Fruit fly (Drosophila melanogaster) whole organism, pupa: ENCODE results near the gene Nna1.

Source experiments
- CG10348 ChIP-seq: fragments of 200-800 bp; sonication (Bioruptor generic); IDR thresholded peaks from 2 replicates; pipeline ENCODE4 v1.3.6; 2022; ENCODE audit warnings: missing biosample characterization, missing genetic modification characterization
- CG12605 ChIP-seq: fragments of 200-800 bp; sonication (Bioruptor generic); IDR thresholded peaks from 2 replicates; pipeline ENCODE4 v1.3.6; 2022; ENCODE audit warnings: missing biosample characterization, missing genetic modification characterization
- CG13204 ChIP-seq: fragments of 200-800 bp; sonication (Bioruptor generic); optimal IDR thresholded peaks from 2 replicates; lab custom pipeline; 2018; ENCODE audit warnings: missing biosample characterization, mild to moderate bottlenecking, missing genetic modification characterization, moderate library complexity
- CG14655 ChIP-seq: fragments of 200-800 bp; sonication (Bioruptor generic); optimal IDR thresholded peaks from 3 replicates; lab custom pipeline; 2017; ENCODE audit warnings: mild to moderate bottlenecking, missing biosample characterization, missing genetic modification reagents, missing genetic modification characterization
- CG15710 ChIP-seq: fragments of 200-800 bp; sonication (Bioruptor generic); optimal IDR thresholded peaks from 2 replicates; lab custom pipeline; 2018; ENCODE audit warnings: missing biosample characterization, mild to moderate bottlenecking, missing genetic modification characterization, moderate library complexity
- CG17806 ChIP-seq: fragments of 200-800 bp; sonication (Bioruptor generic); optimal IDR thresholded peaks from 2 replicates; lab custom pipeline; 2018; ENCODE audit warnings: missing biosample characterization, mild to moderate bottlenecking, missing genetic modification characterization, moderate library complexity
- CG32121 ChIP-seq: fragments of 200-800 bp; sonication (Bioruptor generic); IDR thresholded peaks from 2 replicates; pipeline ENCODE4 v1.3.6; 2022; ENCODE audit warnings: missing biosample characterization, missing genetic modification characterization
- CG34367 ChIP-seq: fragments of 200-800 bp; sonication (Bioruptor generic); optimal IDR thresholded peaks from 2 replicates; lab custom pipeline; 2018; ENCODE audit warnings: missing biosample characterization, mild to moderate bottlenecking, missing genetic modification characterization
- CG4496 ChIP-seq: fragments of 200-800 bp; sonication (Bioruptor generic); IDR thresholded peaks from 3 replicates; pipeline ENCODE4 v1.3.6; 2022; ENCODE audit warnings: missing biosample characterization, missing genetic modification characterization
- CG8159 ChIP-seq: fragments of 200-800 bp; sonication (Bioruptor generic); optimal IDR thresholded peaks from 3 replicates; lab custom pipeline; 2018; ENCODE audit warnings: missing biosample characterization, mild to moderate bottlenecking, missing genetic modification characterization, moderate library complexity
- CG8301 ChIP-seq: fragments of 200-800 bp; sonication (Bioruptor generic); optimal IDR thresholded peaks from 2 replicates; lab custom pipeline; 2018; ENCODE audit warnings: missing biosample characterization, mild to moderate bottlenecking, missing genetic modification characterization
- CG9948 ChIP-seq: fragments of 200-800 bp; sonication (Bioruptor generic); optimal IDR thresholded peaks from 2 replicates; lab custom pipeline; 2018; ENCODE audit warnings: missing biosample characterization, mild to moderate bottlenecking, missing genetic modification characterization, moderate library complexity
- D1 ChIP-seq: fragments of 200-800 bp; sonication (Bioruptor generic); optimal IDR thresholded peaks from 2 replicates; lab custom pipeline; 2018; ENCODE audit warnings: missing biosample characterization, mild to moderate bottlenecking, missing genetic modification characterization, moderate library complexity
- EcR ChIP-seq: fragments of 200-800 bp; sonication (Bioruptor generic); optimal IDR thresholded peaks from 3 replicates; lab custom pipeline; 2019; ENCODE audit warnings: missing biosample characterization, missing genetic modification characterization, mild to moderate bottlenecking, moderate library complexity, missing genetic modification reagents
- Ets98B ChIP-seq: fragments of 200-800 bp; sonication (Bioruptor generic); IDR thresholded peaks from 2 replicates; pipeline ENCODE4 v1.3.6; 2022; ENCODE audit warnings: missing biosample characterization, missing genetic modification characterization
- Pif1A ChIP-seq: fragments of 200-800 bp; sonication (Bioruptor generic); optimal IDR thresholded peaks from 3 replicates; lab custom pipeline; 2016; ENCODE audit warnings: missing biosample characterization, missing genetic modification characterization
- Pif1B ChIP-seq: fragments of 200-800 bp; sonication (Bioruptor generic); optimal IDR thresholded peaks from 3 replicates; lab custom pipeline; 2016; ENCODE audit warnings: missing biosample characterization, missing genetic modification characterization
- Snoo ChIP-seq: fragments of 200-800 bp; sonication (Bioruptor generic); optimal IDR thresholded peaks from 3 replicates; lab custom pipeline; 2017; ENCODE audit warnings: missing biosample characterization, mild to moderate bottlenecking, missing genetic modification characterization, inconsistent platforms
- fd96Ca ChIP-seq: fragments of 200-800 bp; sonication (Bioruptor generic); IDR thresholded peaks from 3 replicates; pipeline ENCODE4 v1.3.6; 2022; ENCODE audit warnings: missing biosample characterization, missing genetic modification characterization
- gl ChIP-seq: fragments of 200-800 bp; sonication (Bioruptor generic); optimal IDR thresholded peaks from 2 replicates; lab custom pipeline; 2018; ENCODE audit warnings: missing biosample characterization, mild to moderate bottlenecking, missing genetic modification characterization
- rn ChIP-seq: fragments of 200-800 bp; sonication (Bioruptor generic); IDR thresholded peaks from 2 replicates; pipeline ENCODE4 v1.3.6; 2022; ENCODE audit warnings: missing biosample characterization, missing genetic modification characterization

The Nna1 gene

DNA sequence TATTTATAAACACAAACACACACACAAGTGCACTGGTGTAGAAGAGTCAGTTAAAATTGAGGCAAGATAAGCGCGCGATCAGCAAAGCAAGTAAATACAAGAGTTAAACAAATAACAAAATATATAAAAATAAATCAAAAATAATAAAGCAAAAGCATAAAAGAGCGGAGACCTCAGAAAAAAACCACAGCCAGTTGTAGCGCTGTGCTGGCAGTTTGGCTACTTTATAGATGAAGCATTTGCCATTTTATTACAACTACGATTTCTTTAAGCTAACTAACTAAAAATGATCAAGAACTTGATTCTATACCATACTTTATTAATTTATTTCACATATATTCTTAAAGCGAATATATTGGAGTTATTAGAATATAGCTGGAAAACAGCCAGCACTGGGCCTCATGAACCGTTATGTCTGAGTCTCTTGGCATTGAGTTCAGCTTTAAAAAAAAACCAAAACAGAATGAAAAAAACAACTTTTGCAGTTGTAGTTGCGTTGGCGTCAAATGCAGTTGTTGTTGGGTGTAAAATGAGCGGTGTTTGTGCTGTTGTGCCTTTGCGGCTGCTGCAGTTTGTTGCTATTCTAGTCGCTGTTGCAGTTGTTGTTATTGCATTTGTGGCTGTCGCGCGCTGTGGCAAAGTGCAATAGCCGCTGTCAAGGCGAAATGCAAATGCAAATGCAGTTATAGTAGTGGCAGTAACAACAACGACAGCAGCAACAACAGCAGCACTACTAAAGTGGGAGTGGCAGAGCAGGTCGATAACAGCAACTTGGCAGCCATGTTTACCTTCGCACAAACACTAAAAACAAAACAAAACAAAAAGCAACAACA is 55.8 kb downstream of the Nna1 start:
- TF ChIP-seq Ets98B = peak; percentile 22
- TF ChIP-seq CG10348 (GFP tag; lab: Robert Waterston, UW) = no peak
- TF ChIP-seq CG9948 = peak; percentile 30
- peak; percentile 91 for TF ChIP-seq EcR (GFP tag; lab: Kevin White, UChicago)
- peak; percentile 61 for TF ChIP-seq CG8301 (tag; lab: Kevin White, UChicago)
- TF ChIP-seq CG17806 (tag; lab: Kevin White, UChicago) = peak; percentile 42
- peak; percentile 81 for TF ChIP-seq CG14655 (GFP tag; lab: Kevin White, UChicago)
- no peak for TF ChIP-seq CG8159 (tag; lab: Kevin White, UChicago)
- TF ChIP-seq CG15710 (tag; lab: Kevin White, UChicago) = peak; percentile 51
- TF ChIP-seq Pif1B = peak; percentile 58
- TF ChIP-seq CG13204 (GFP tag; lab: Kevin White, UChicago) = no peak
- no peak for TF ChIP-seq gl (tag; lab: Kevin White, UChicago)
- TF ChIP-seq CG4496 (GFP tag; lab: Robert Waterston, UW) = peak; percentile 68
- TF ChIP-seq CG12605 (GFP tag; lab: Robert Waterston, UW) = peak; percentile 20; the same call in 1 of the 2 replicates
- TF ChIP-seq Snoo (tag; lab: Kevin White, UChicago) = no peak
- TF ChIP-seq fd96Ca (GFP tag; lab: Robert Waterston, UW) = no peak; the same call in 1 of the 3 replicates
- no peak for TF ChIP-seq D1
- peak; percentile 67 for TF ChIP-seq Pif1A (GFP tag; lab: Kevin White, UChicago)
- no peak for TF ChIP-seq rn (GFP tag; lab: Robert Waterston, UW)
- peak; percentile 66 for TF ChIP-seq CG32121
- TF ChIP-seq CG34367 = peak; percentile 33

DNA sequence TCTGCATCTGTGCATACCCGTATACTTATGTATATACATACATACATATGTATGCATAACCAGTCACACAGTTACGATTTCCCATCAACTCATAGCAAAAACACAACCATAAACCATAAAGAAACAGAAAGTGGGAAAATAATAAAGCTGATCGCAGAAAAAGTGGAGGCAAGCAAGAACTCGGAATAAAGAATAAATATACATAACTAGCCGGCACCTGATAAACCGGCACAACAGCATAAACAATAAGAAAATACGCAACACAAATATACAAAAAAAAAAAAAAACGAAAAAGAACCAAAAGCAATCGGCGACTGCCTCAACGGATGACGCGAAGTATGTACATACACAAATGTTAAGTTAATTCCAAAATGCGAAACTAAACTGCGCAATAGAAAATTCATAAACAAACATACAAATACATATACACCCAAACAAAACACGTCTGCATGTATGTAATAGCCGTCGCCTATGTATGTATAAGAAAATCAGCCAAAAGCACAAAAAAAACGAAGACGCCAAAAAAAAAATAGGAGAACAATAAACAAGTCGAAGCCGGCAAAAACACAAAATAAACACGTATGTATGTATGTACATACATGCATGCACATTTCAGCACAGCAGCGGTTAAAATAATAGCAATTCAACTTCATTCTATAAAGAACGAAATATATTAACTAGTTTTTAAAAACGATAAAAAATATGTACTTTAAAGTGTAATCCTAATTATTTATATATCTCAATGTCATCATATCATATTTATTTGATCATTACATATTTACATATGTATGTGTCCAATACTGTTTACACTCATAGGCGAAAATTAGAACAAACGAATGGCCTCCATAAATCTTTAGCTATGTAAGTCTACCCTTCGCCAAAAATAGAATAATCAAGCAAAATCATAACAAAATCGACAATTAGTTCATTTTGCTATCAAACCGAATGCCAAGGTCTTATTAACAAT is 57.1 kb downstream of the Nna1 start:
- TF ChIP-seq Ets98B (peak; percentile 52; the same call in 1 of the 2 replicates), CG13204 (GFP tag; lab: Kevin White, UChicago) (no peak), CG14655 (GFP tag; lab: Kevin White, UChicago) (peak; percentile 54), CG8159 (tag; lab: Kevin White, UChicago) (peak; percentile 29), CG15710 (tag; lab: Kevin White, UChicago) (peak; percentile 34), Pif1B (no peak), Snoo (tag; lab: Kevin White, UChicago) (peak; percentile 1), Pif1A (GFP tag; lab: Kevin White, UChicago) (peak; percentile 36), CG4496 (GFP tag; lab: Robert Waterston, UW) (peak; percentile 58), CG12605 (GFP tag; lab: Robert Waterston, UW) (peak; percentile 40; the same call in 1 of the 2 replicates), D1 (peak; percentile 29), gl (tag; lab: Kevin White, UChicago) (no peak), CG17806 (tag; lab: Kevin White, UChicago) (no peak), CG34367 (no peak), CG8301 (tag; lab: Kevin White, UChicago) (peak; percentile 51), fd96Ca (GFP tag; lab: Robert Waterston, UW) (peak; percentile 68), CG32121 (peak; percentile 44), rn (GFP tag; lab: Robert Waterston, UW) (no peak)

DNA sequence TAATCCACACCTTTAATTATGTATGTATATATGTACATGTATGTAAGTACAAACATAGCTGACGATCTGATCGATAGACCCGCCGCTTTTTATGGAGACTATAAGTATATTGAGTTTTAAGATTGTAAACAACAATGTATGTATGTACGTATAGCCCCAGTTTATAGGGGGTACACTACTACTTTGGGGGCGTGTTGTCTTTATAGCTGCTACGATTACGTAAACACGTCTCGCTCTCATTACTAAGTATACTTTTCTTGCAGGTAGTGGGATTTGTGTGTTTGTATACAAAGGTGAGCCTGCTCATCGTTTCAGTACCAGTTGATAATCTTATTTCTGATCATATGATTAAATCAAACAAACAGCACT is 57.8 kb downstream of the Nna1 start:
- TF ChIP-seq Ets98B = 0 out of 2 replicates have a peak, but pooled peaks have one; percentile 18
- no peak for TF ChIP-seq CG10348 (GFP tag; lab: Robert Waterston, UW)

DNA sequence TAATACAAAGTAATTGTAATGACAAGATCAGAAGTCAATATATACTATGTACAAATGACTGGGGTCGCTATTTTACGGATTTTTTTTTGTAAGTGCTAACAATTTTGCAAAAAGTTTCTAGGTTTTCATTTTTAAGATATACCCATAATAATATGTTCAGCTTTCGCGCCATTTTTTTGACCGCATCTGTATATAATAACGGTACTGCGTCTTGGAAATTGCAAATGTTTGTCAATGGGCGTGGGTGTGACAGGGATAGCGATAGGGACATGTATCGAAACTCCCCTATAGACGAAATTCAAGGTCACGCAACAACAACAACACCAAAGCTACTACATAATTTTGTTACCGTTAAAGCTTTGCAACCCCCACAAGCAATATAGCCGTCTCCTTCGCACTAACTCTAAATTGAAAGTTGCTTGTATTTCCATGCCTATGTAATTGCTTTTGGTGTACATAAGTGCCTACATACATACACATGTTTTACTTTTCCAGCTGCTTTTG is 60.5 kb downstream of the Nna1 start:
- TF ChIP-seq CG4496 (GFP tag; lab: Robert Waterston, UW) (no peak), CG32121 (no peak), CG8301 (tag; lab: Kevin White, UChicago) (no peak), CG8159 (tag; lab: Kevin White, UChicago) (no peak), D1 (no peak), CG12605 (GFP tag; lab: Robert Waterston, UW) (no peak)

DNA sequence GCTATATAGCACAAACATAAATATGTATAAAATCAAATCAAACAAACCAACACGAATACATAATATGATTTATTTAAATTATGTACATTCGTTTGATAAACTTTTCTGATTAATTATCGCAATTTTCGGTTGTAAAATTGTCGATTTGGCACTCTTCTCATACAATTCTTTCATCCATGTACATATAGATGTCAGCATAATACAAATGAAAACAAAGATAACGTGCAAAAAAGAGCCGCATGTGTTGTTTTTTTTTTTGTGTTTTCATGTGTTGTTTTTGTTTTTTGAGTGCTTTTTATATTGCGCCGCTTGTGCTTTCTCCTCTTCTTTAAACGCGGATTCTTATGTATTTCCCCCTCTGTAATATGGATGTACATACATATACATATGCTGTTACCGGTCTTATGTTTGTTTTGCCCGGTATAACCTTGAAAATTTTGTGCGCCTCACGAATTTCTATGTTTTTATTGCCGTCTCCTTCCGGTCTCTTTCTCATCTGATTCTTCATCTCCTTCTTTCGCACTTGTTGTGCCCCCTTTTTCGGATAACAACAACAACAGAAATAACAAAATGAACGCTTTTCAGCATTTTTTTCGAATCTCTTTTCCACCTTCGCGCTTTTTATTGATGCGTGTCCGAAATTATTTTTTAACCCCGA is 61.1 kb downstream of the Nna1 start:
- TF ChIP-seq Ets98B (no peak), Pif1A (GFP tag; lab: Kevin White, UChicago) (peak; percentile 2)
